Worm (Caenorhabditis elegans) whole organism, L1 larva: Measurements from ENCODE around the gene F14E5.2.

ENCODE experiments used
- C16A3.4 ChIP-seq: fragments of 150-350 bp; optimal IDR thresholded peaks from 2 replicates; lab custom pipeline; 2014; ENCODE audit warnings: missing biosample characterization, missing genetic modification characterization
- F16B12.6 ChIP-seq: fragments of 150-350 bp; optimal IDR thresholded peaks from 2 replicates; lab custom pipeline; 2014; ENCODE audit warnings: missing biosample characterization, missing genetic modification characterization
- alr-1 ChIP-seq: fragments of 200-800 bp; sonication (Bioruptor generic); optimal IDR thresholded peaks from 2 replicates; lab custom pipeline; 2018; ENCODE audit warnings: borderline replicate concordance, mild to moderate bottlenecking, missing genetic modification characterization, missing compliant biosample characterization
- aly-2 ChIP-seq: fragments of 150-350 bp; optimal IDR thresholded peaks from 2 replicates; lab custom pipeline; 2014; ENCODE audit warnings: missing biosample characterization, missing genetic modification characterization
- ama-1 ChIP-seq: fragments of 150-350 bp; optimal IDR thresholded peaks from 2 replicates; lab custom pipeline; 2014
- blmp-1 ChIP-seq: fragments of 150-350 bp; optimal IDR thresholded peaks from 2 replicates; lab custom pipeline; 2014; ENCODE audit warnings: missing biosample characterization, missing genetic modification characterization
- dpl-1 ChIP-seq, 3 experiments: fragments of 150-350 bp in 2 of 3; sonication (generic microtip) in 1 of 3; optimal IDR thresholded peaks; 2 replicates each; lab custom pipeline; 2014 to 2017; ENCODE audit warnings: missing biosample characterization in 3 of 3, missing genetic modification characterization in 3 of 3, missing genetic modification reagents in 3 of 3
- efl-1 ChIP-seq, 4 experiments: fragments of 150-350 bp; optimal IDR thresholded peaks in 3 of 4; peaks in 1 of 4; 1 replicate in 1 of 4; 2 replicates in 3 of 4; lab custom pipeline; 2014; ENCODE audit warnings: missing biosample characterization in 2 of 4, missing genetic modification characterization in 2 of 4, missing genetic modification reagents in 2 of 4
- elt-3 ChIP-seq, 6 experiments: fragments of 150-350 bp in 1 of 6; sonication (generic microtip); optimal IDR thresholded peaks; 2 replicates each; lab custom pipeline; 2017 to 2018; ENCODE audit warnings: missing biosample characterization in 6 of 6, missing genetic modification characterization in 6 of 6, inconsistent platforms in 1 of 6
- fkh-4 ChIP-seq: sonication (generic microtip); optimal IDR thresholded peaks from 2 replicates; lab custom pipeline; 2016; ENCODE audit warnings: missing compliant biosample characterization, missing genetic modification characterization, borderline replicate concordance
- fkh-8 ChIP-seq: sonication (generic microtip); optimal IDR thresholded peaks from 2 replicates; lab custom pipeline; 2016; ENCODE audit warnings: mild to moderate bottlenecking, missing genetic modification characterization, missing compliant biosample characterization
- grh-1 ChIP-seq: fragments of 200-800 bp; sonication (Bioruptor generic); IDR thresholded peaks from 2 replicates; pipeline ENCODE4 v1.3.6; 2022; ENCODE audit warnings: missing genetic modification reagents, missing genetic modification characterization, missing compliant biosample characterization
- hlh-4 ChIP-seq: sonication (generic microtip); optimal IDR thresholded peaks from 2 replicates; lab custom pipeline; 2016; ENCODE audit warnings: mild to moderate bottlenecking, missing genetic modification characterization, missing compliant biosample characterization
- irx-1 ChIP-seq: sonication (generic microtip); optimal IDR thresholded peaks from 2 replicates; lab custom pipeline; 2016; ENCODE audit warnings: missing genetic modification characterization, missing compliant biosample characterization
- isw-1 ChIP-seq: fragments of 200-800 bp; sonication (Bioruptor generic); IDR thresholded peaks from 2 replicates; pipeline ENCODE4 v1.3.6; 2022; ENCODE audit warnings: missing genetic modification characterization, missing compliant biosample characterization
- lin-14 ChIP-seq: fragments of 200-800 bp; sonication (Bioruptor generic); optimal IDR thresholded peaks from 2 replicates; lab custom pipeline; 2018; ENCODE audit warnings: mild to moderate bottlenecking, missing genetic modification characterization, moderate library complexity, missing compliant biosample characterization
- lin-35 ChIP-seq, 2 experiments: fragments of 150-350 bp; optimal IDR thresholded peaks; 2 replicates each; lab custom pipeline; 2014; ENCODE audit warnings: missing biosample characterization in 2 of 2, missing genetic modification characterization in 2 of 2, missing genetic modification reagents in 2 of 2
- mab-9 ChIP-seq: fragments of 200-800 bp; sonication (Bioruptor generic); IDR thresholded peaks from 2 replicates; pipeline ENCODE4 v1.3.6; 2022; ENCODE audit warnings: missing genetic modification reagents, missing genetic modification characterization, missing compliant biosample characterization
- mdl-1 ChIP-seq, 2 experiments: fragments of 150-350 bp; optimal IDR thresholded peaks; 2 replicates each; lab custom pipeline; 2014 to 2017; ENCODE audit warnings: missing biosample characterization in 2 of 2, missing genetic modification characterization in 2 of 2, inconsistent platforms in 1 of 2
- nhr-12 ChIP-seq: sonication (generic microtip); optimal IDR thresholded peaks from 2 replicates; lab custom pipeline; 2017; ENCODE audit warnings: missing biosample characterization, missing genetic modification characterization
- nhr-20 ChIP-seq: sonication (generic microtip); optimal IDR thresholded peaks from 2 replicates; lab custom pipeline; 2016; ENCODE audit warnings: mild to moderate bottlenecking, missing genetic modification characterization, missing compliant biosample characterization
- nhr-237 ChIP-seq: fragments of 150-350 bp; optimal IDR thresholded peaks from 2 replicates; lab custom pipeline; 2014; ENCODE audit warnings: missing biosample characterization, missing genetic modification characterization
- nhr-71 ChIP-seq: sonication (generic microtip); optimal IDR thresholded peaks from 2 replicates; lab custom pipeline; 2016; ENCODE audit warnings: mild to moderate bottlenecking, missing genetic modification characterization, moderate library complexity, missing compliant biosample characterization
- nhr-77 ChIP-seq: fragments of 150-350 bp; optimal IDR thresholded peaks from 2 replicates; lab custom pipeline; 2014; ENCODE audit warnings: missing biosample characterization, missing genetic modification characterization
- nhr-85 ChIP-seq: sonication (generic microtip); peaks from one replicate; lab custom pipeline; 2016; ENCODE audit warnings: missing genetic modification characterization, inconsistent platforms, missing compliant biosample characterization
- pag-3 ChIP-seq: sonication (generic microtip); optimal IDR thresholded peaks from 2 replicates; lab custom pipeline; 2017; ENCODE audit warnings: missing genetic modification characterization, mild to moderate bottlenecking, missing compliant biosample characterization, antibody characterized with exemption, borderline replicate concordance; ENCODE audit not compliant: insufficient read depth
- sox-4 ChIP-seq: sonication (generic microtip); optimal IDR thresholded peaks from 2 replicates; lab custom pipeline; 2016; ENCODE audit warnings: missing genetic modification characterization, missing compliant biosample characterization
- sup-37 ChIP-seq: fragments of 200-800 bp; sonication (Bioruptor generic); optimal IDR thresholded peaks from 2 replicates; lab custom pipeline; 2018; ENCODE audit warnings: mild to moderate bottlenecking, missing genetic modification characterization, missing compliant biosample characterization
- swsn-7 ChIP-seq: sonication (generic microtip); optimal IDR thresholded peaks from 2 replicates; lab custom pipeline; 2016; ENCODE audit warnings: missing genetic modification characterization, missing compliant biosample characterization
- tlp-1 ChIP-seq: fragments of 150-350 bp; optimal IDR thresholded peaks from 2 replicates; lab custom pipeline; 2014; ENCODE audit warnings: missing biosample characterization, missing genetic modification characterization
- unc-130 ChIP-seq: fragments of 150-350 bp; optimal IDR thresholded peaks from 2 replicates; lab custom pipeline; 2017; ENCODE audit warnings: missing biosample characterization, missing genetic modification characterization, inconsistent platforms
- unc-30 ChIP-seq: sonication (generic microtip); optimal IDR thresholded peaks from 2 replicates; lab custom pipeline; 2017; ENCODE audit warnings: missing biosample characterization, missing genetic modification characterization
- zip-4 ChIP-seq: fragments of 200-800 bp; sonication (Bioruptor generic); optimal IDR thresholded peaks from 2 replicates; lab custom pipeline; 2018; ENCODE audit warnings: mild to moderate bottlenecking, missing genetic modification characterization, moderate library complexity, missing compliant biosample characterization
- ztf-11 ChIP-seq, 2 experiments: sonication (generic microtip); optimal IDR thresholded peaks; 2 replicates each; lab custom pipeline; 2016 to 2017; ENCODE audit warnings: missing genetic modification characterization in 2 of 2, missing biosample characterization in 1 of 2, missing compliant biosample characterization in 1 of 2

The F14E5.2 gene

ce11 chrII:8440097-8440496, 11.4 kb upstream of the F14E5.2 start:
- TF ChIP-seq nhr-85 (tag; lab: Kevin White, UChicago): peak; percentile 88
- no peak for TF ChIP-seq nhr-12 (tag; lab: Kevin White, UChicago)
- no peak for TF ChIP-seq hlh-4 (tag; lab: Kevin White, UChicago)
- TF ChIP-seq F16B12.6 (tag; lab: Kevin White, UChicago): no peak
- no peak for TF ChIP-seq aly-2 (tag; lab: Kevin White, UChicago)
- TF ChIP-seq blmp-1 (tag; lab: Kevin White, UChicago): peak; percentile 17
- TF ChIP-seq nhr-237: no peak
- peak in 1 of 2 experiments; percentile 5 for TF ChIP-seq lin-35 (GFP tag; optimal IDR thresholded peaks at IDR 0.05; lab: Kevin White, UChicago)
- no peak for TF ChIP-seq sup-37
- TF ChIP-seq nhr-20 (tag; lab: Kevin White, UChicago): peak; percentile 55
- TF ChIP-seq unc-130 (tag; lab: Kevin White, UChicago): no peak
- no peak for TF ChIP-seq tlp-1
- peak; percentile 8 for TF ChIP-seq lin-14 (GFP tag; lab: Kevin White, UChicago)
- peak; percentile 20 for TF ChIP-seq nhr-71
- TF ChIP-seq ama-1 (lab: Kevin White, UChicago): peak; percentile 2
- TF ChIP-seq mab-9 (GFP tag; lab: Robert Waterston, UW): no peak

- TF ChIP-seq nhr-12 (tag; lab: Kevin White, UChicago) (no peak), irx-1 (tag; lab: Kevin White, UChicago) (no peak), dpl-1 (GFP tag; optimal IDR thresholded peaks at IDR 0.05; lab: Kevin White, UChicago) (no peak), nhr-85 (tag; lab: Kevin White, UChicago) (peak; percentile 71), elt-3 (tag; optimal IDR thresholded peaks at IDR 0.05; lab: Kevin White, UChicago) (peak in 1 of 6 experiments; percentile 22), grh-1 (no peak), fkh-8 (no peak), ztf-11 (tag; optimal IDR thresholded peaks at IDR 0.05; lab: Kevin White, UChicago) (no peak), mdl-1 (tag; optimal IDR thresholded peaks at IDR 0.05; lab: Kevin White, UChicago) (no peak), isw-1 (GFP tag; lab: Robert Waterston, UW) (no peak), blmp-1 (tag; lab: Kevin White, UChicago) (peak; percentile 49)
These were observed 10.2 kb upstream of the F14E5.2 start, which contains the start of gene lips-10 for ce11 chrII:8438791-8439287. Gene lips-10 (plus strand): TSS chrII:8439168.

ce11 chrII:8437035-8437434, 8.4 kb upstream of the F14E5.2 start, which contains the start of gene acp-3:
Gene acp-3 (minus strand): TSS chrII:8437135.
- TF ChIP-seq C16A3.4 (no peak), sox-4 (tag; lab: Kevin White, UChicago) (no peak), fkh-4 (tag; lab: Kevin White, UChicago) (no peak), efl-1 (optimal IDR thresholded peaks at IDR 0.05; lab: Kevin White, UChicago) (no peak), efl-1 (GFP tag; optimal IDR thresholded peaks at IDR 0.05 in 1 of 2; lab: Kevin White, UChicago) (peak in 1 of 2 experiments; percentile 45), nhr-77 (tag; lab: Kevin White, UChicago) (no peak), unc-30 (tag; lab: Kevin White, UChicago) (no peak)

DNA sequence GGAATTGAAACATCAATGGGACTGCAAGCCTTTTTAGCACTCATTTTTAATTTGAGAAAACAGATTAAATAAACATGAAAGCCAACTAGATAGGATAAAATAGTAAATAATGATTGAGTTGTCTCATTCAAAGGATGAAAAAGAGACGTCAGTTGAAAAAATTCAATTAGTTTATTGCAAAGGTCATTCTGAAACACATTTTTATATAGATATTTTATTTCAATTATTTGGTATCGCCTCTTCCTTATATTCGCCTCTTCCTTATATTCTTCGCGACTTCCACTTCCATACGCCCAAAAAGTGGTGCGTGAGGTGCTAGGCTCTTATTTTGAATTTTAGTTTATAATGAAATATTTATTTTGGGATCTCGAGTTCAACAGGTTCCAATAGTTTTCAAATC, 6.3 kb upstream of the F14E5.2 start, which contains the start of gene acp-4:
acp-4 (minus strand) TSS at position 101 of the 400 bp plus-strand sequence.
- TF ChIP-seq swsn-7 (tag; lab: Kevin White, UChicago) (no peak), lin-35 (GFP tag; optimal IDR thresholded peaks at IDR 0.05; lab: Kevin White, UChicago) (no peak)

- TF ChIP-seq pag-3: no peak
- no peak for TF ChIP-seq zip-4 (GFP tag; lab: Kevin White, UChicago)
- no peak for TF ChIP-seq mab-9 (GFP tag; lab: Robert Waterston, UW)
- no peak for TF ChIP-seq unc-130 (tag; lab: Kevin White, UChicago)
- no peak for TF ChIP-seq alr-1 (tag; lab: Kevin White, UChicago)
- TF ChIP-seq, all 84 proteins: peak for 0
These were observed 3.3 kb upstream of the F14E5.2 start, which contains the start of gene acp-2 for ce11 chrII:8431954-8432353. Gene acp-2 (minus strand): TSS chrII:8432054.
